Worm (Caenorhabditis elegans) whole organism, L2 larva: ENCODE measurements around the gene wago-5.

Source experiments
- R02D3.7 ChIP-seq: fragments of 150-350 bp; optimal IDR thresholded peaks from 2 replicates; lab custom pipeline; 2014; ENCODE audit warnings: missing biosample characterization, missing genetic modification characterization
- ZK546.5 ChIP-seq: sonication (generic microtip); optimal IDR thresholded peaks from 2 replicates; lab custom pipeline; 2017; ENCODE audit warnings: missing biosample characterization, missing genetic modification characterization
- aly-2 ChIP-seq: fragments of 150-350 bp; optimal IDR thresholded peaks from 2 replicates; lab custom pipeline; 2014; ENCODE audit warnings: missing biosample characterization, missing genetic modification characterization
- dmd-4 ChIP-seq: sonication (generic microtip); optimal IDR thresholded peaks from 2 replicates; lab custom pipeline; 2017; ENCODE audit warnings: missing biosample characterization, missing genetic modification characterization
- egl-27 ChIP-seq: sonication (generic microtip); optimal IDR thresholded peaks from 3 replicates; lab custom pipeline; 2017; ENCODE audit warnings: missing biosample characterization, missing genetic modification reagents, missing genetic modification characterization
- lsy-2 ChIP-seq, 2 experiments: fragments of 150-350 bp in 1 of 2; sonication (generic microtip) in 1 of 2; optimal IDR thresholded peaks; 2 replicates each; lab custom pipeline; 2014 to 2017; ENCODE audit warnings: missing biosample characterization in 2 of 2, missing genetic modification characterization in 2 of 2
- mbf-1 ChIP-seq: sonication (generic microtip); optimal IDR thresholded peaks from 2 replicates; lab custom pipeline; 2017; ENCODE audit warnings: missing biosample characterization, missing genetic modification characterization
- mdl-1 ChIP-seq, 2 experiments: fragments of 150-350 bp in 1 of 2; sonication (generic microtip) in 1 of 2; optimal IDR thresholded peaks; 2 replicates each; lab custom pipeline; 2017; ENCODE audit warnings: missing biosample characterization in 2 of 2, missing genetic modification characterization in 2 of 2
- nhr-11 ChIP-seq: fragments of 150-350 bp; optimal IDR thresholded peaks from 2 replicates; lab custom pipeline; 2014; ENCODE audit warnings: missing biosample characterization, missing genetic modification characterization
- nhr-21 ChIP-seq: fragments of 150-350 bp; optimal IDR thresholded peaks from 2 replicates; lab custom pipeline; 2014; ENCODE audit warnings: missing biosample characterization, missing genetic modification characterization
- nhr-237 ChIP-seq: fragments of 150-350 bp; optimal IDR thresholded peaks from 2 replicates; lab custom pipeline; 2014; ENCODE audit warnings: missing biosample characterization, missing genetic modification characterization
- nhr-25 ChIP-seq: fragments of 150-350 bp; sonication (generic microtip); optimal IDR thresholded peaks from 3 replicates; lab custom pipeline; 2014; ENCODE audit warnings: missing biosample characterization, missing genetic modification characterization
- skn-1 ChIP-seq: sonication (generic microtip); optimal IDR thresholded peaks from 2 replicates; lab custom pipeline; 2017; ENCODE audit warnings: missing biosample characterization, missing genetic modification characterization
- ztf-4 ChIP-seq: fragments of 150-350 bp; optimal IDR thresholded peaks from 2 replicates; lab custom pipeline; 2014; ENCODE audit warnings: missing biosample characterization, missing genetic modification characterization

DNA sequence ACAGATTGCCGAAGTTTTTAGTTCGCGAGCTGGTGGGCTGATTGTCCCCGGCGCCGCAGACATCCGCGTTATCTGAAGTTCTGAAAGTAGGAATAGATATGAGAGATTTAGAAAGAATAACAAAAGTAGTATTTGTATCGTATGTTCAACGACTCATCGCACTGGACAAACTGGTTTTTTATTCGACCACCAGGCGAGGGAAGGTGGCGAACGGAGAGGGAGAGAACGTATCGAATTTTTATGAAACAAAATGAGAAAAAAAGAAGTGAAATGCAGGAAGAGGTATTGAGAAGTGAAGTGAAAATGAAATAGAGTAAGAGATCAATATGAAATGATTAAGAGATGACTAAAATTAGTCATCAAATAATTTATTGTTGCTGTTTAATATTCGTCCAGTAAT, 12.1 kb upstream of the wago-5 start, which contains the start of gene tbc-2:
- TF ChIP-seq skn-1 (tag; lab: Kevin White, UChicago) (no peak), ztf-4 (tag; lab: Kevin White, UChicago) (no peak), nhr-11 (no peak), aly-2 (tag; lab: Kevin White, UChicago) (no peak), dmd-4 (no peak), egl-27 (no peak), R02D3.7 (tag; lab: Kevin White, UChicago) (no peak), mbf-1 (tag; lab: Kevin White, UChicago) (no peak), ZK546.5 (tag; lab: Kevin White, UChicago) (no peak), lsy-2 (tag; optimal IDR thresholded peaks at IDR 0.05; lab: Kevin White, UChicago) (no peak), nhr-237 (tag; lab: Kevin White, UChicago) (no peak), nhr-25 (tag; lab: Kevin White, UChicago) (no peak), mdl-1 (tag; optimal IDR thresholded peaks at IDR 0.05; lab: Kevin White, UChicago) (no peak), nhr-21 (no peak)
